Worm (Caenorhabditis elegans) whole organism, young adult: ENCODE data around the gene Y69A2AR.46.

Source experiments
- B0261.1 ChIP-seq: sonication (generic microtip); optimal IDR thresholded peaks from 2 replicates; lab custom pipeline; 2016; ENCODE audit warnings: mild to moderate bottlenecking, missing genetic modification characterization, moderate library complexity, missing compliant biosample characterization
- F57C9.4 ChIP-seq: sonication (generic microtip); optimal IDR thresholded peaks from 2 replicates; lab custom pipeline; 2017; ENCODE audit warnings: mild to moderate bottlenecking, missing genetic modification characterization, missing compliant biosample characterization
- Y79H2A.3 ChIP-seq: fragments of 200-800 bp; sonication (Bioruptor generic); conservative IDR thresholded peaks from 2 replicates; pipeline ENCODE4 v1.3.6; 2022; ENCODE audit warnings: missing genetic modification reagents, missing genetic modification characterization, missing compliant biosample characterization
- ama-1 ChIP-seq, 3 experiments: fragments of 150-350 bp in 1 of 3; sonication (generic microtip) in 2 of 3; optimal IDR thresholded peaks; 2 replicates each; lab custom pipeline; 2014 to 2018; ENCODE audit warnings: missing biosample characterization in 2 of 3, missing genetic modification characterization in 2 of 3, missing genetic modification reagents in 2 of 3
- athp-1 ChIP-seq: sonication (generic microtip); optimal IDR thresholded peaks from 2 replicates; lab custom pipeline; 2017; ENCODE audit warnings: mild to moderate bottlenecking, missing genetic modification characterization, missing compliant biosample characterization
- dpl-1 ChIP-seq: fragments of 150-350 bp; optimal IDR thresholded peaks from 2 replicates; lab custom pipeline; 2014; ENCODE audit warnings: missing biosample characterization, missing genetic modification reagents, missing genetic modification characterization
- egl-18 ChIP-seq: fragments of 200-800 bp; sonication (Bioruptor generic); IDR thresholded peaks from 2 replicates; pipeline ENCODE4 v1.3.6; 2022; ENCODE audit warnings: missing genetic modification reagents, missing genetic modification characterization, missing compliant biosample characterization
- let-526 ChIP-seq: fragments of 200-800 bp; sonication (Bioruptor generic); IDR thresholded peaks from 2 replicates; pipeline ENCODE4 v1.3.6; 2022; ENCODE audit warnings: missing genetic modification reagents, missing genetic modification characterization, missing compliant biosample characterization
- lir-1 ChIP-seq: fragments of 200-800 bp; sonication (Bioruptor generic); conservative IDR thresholded peaks from 2 replicates; pipeline ENCODE4 v1.3.6; 2022; ENCODE audit warnings: missing genetic modification reagents, missing genetic modification characterization, missing compliant biosample characterization
- nfyb-1 ChIP-seq: fragments of 200-800 bp; sonication (Bioruptor generic); IDR thresholded peaks from 2 replicates; pipeline ENCODE4 v1.3.6; 2022; ENCODE audit warnings: missing genetic modification reagents, missing genetic modification characterization, missing compliant biosample characterization
- snpc-4 ChIP-seq, 5 experiments: fragments of 150-350 bp in 1 of 5; sonication (generic microtip) in 4 of 5; optimal IDR thresholded peaks; 2 replicates each; lab custom pipeline; 2014 to 2018; ENCODE audit warnings: missing genetic modification characterization in 5 of 5, missing biosample characterization in 3 of 5, antibody characterized with exemption in 2 of 5, mild to moderate bottlenecking in 2 of 5, missing compliant biosample characterization in 2 of 5, missing genotype in 2 of 5, moderate library complexity in 2 of 5, missing genetic modification reagents in 1 of 5
- unc-62 ChIP-seq: fragments of 150-350 bp; optimal IDR thresholded peaks from 2 replicates; lab custom pipeline; 2014; ENCODE audit warnings: missing biosample characterization, missing genetic modification reagents, missing genetic modification characterization

DNA sequence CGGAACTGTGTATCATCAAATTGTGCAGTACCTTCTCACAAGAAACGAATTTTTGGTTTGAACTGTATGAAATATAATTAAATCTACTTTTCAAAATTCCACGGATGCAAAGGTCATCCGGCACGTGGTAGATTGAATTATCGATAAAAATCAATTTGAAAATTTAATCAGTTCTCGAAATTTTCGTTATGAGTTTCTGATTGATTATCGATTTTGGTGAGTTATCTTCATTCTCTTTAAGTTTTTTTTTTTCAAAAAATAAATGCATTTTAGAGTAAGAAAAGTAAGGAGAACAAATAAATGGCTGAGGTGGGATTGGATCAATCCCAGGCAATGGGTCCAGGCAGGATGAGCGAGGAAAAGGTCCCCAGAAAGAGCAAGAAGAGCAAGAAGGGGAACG, 36.0 kb downstream of the Y69A2AR.46 start, which contains the start of gene Y69A2AR.47:
- TF ChIP-seq nfyb-1 (GFP tag; lab: Robert Waterston, UW) (no peak), Y79H2A.3 (GFP tag; lab: Robert Waterston, UW) (no peak), athp-1 (tag; lab: Kevin White, UChicago) (no peak), snpc-4 (GFP tag; optimal IDR thresholded peaks at IDR 0.05; lab: Kevin White, UChicago) (no peak), snpc-4 (tag; optimal IDR thresholded peaks at IDR 0.05; lab: Kevin White, UChicago) (no peak), F57C9.4 (no peak), let-526 (no peak), B0261.1 (tag; lab: Kevin White, UChicago) (no peak), dpl-1 (GFP tag; lab: Kevin White, UChicago) (no peak), egl-18 (GFP tag; lab: Robert Waterston, UW) (no peak), lir-1 (GFP tag; lab: Robert Waterston, UW) (no peak), ama-1 (optimal IDR thresholded peaks at IDR 0.05; lab: Kevin White, UChicago) (no peak), ama-1 (GFP tag; optimal IDR thresholded peaks at IDR 0.05; lab: Kevin White, UChicago) (no peak), unc-62 (GFP tag; lab: Kevin White, UChicago) (no peak)
